Fruit fly (Drosophila melanogaster): ENCODE results near the gene Clp.

The Clp gene

DNA sequence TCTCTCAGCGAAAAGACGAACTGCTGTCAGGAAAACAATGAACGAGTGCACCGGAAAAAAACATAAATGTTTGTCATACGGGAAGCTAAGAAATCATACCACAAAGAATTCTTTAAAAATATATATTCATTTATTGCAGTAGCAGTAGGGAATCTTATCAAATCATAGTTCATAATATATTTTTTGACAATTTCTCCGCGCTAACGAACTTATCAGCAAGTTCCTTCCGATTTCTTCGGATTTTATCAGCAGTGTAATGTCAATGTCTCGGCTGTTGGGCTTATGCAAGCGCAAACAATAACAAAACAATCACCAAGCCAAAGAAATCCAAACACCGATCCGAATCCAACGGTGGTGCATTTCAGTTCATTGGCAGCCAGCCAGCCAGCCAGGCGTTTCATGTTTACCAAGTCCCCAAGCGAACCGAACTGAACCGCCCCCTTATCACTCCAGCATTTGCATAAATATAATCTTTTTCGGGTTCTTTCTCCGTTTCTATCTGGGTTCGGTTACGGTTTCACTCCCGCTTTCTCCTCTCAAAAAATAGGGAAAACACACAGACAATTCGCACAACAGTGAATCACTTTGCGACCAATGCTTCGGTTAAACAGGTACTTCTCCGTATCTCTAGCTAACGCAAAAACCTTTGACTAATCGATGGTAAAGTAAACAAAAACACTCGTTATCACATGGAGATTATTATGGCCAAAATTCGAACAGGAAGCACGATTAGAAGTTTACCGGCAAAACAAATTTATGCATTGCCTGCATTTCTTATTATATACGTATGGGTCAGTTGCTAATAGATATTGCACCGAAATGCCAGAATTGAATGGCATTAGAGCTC is 8.0 kb downstream of the Clp start (continued):
- no peak for TF ChIP-seq CG10565 (GFP tag; optimal IDR thresholded peaks at IDR 0.05)
- TF ChIP-seq emc (GFP tag; optimal IDR thresholded peaks at IDR 0.05): no peak
- no peak for TF ChIP-seq hth (optimal IDR thresholded peaks at IDR 0.05)
- TF ChIP-seq nerfin-2 (GFP tag; IDR thresholded peaks at IDR 0.05; ENCODE audit: partially characterized antibody): no peak
- TF ChIP-seq Atf-2 (GFP tag; optimal IDR thresholded peaks at IDR 0.05): peak; percentile 47
- TF ChIP-seq CG14860 (GFP tag; IDR thresholded peaks at IDR 0.05; ENCODE audit: partially characterized antibody): no peak
- no peak for TF ChIP-seq onecut (GFP tag; IDR thresholded peaks at IDR 0.05)
- TF ChIP-seq Elba2 (GFP tag; optimal IDR thresholded peaks at IDR 0.05): no peak
- TF ChIP-seq CG3847 (GFP tag; IDR thresholded peaks at IDR 0.05): no peak
- no peak for TF ChIP-seq CG8281 (tag; optimal IDR thresholded peaks at IDR 0.05)
- TF ChIP-seq Opbp (GFP tag; IDR thresholded peaks at IDR 0.05; ENCODE audit: partially characterized antibody): no peak
- no peak for TF ChIP-seq CG7372 (GFP tag; IDR thresholded peaks at IDR 0.05)
- TF ChIP-seq CG4282 (GFP tag; optimal IDR thresholded peaks at IDR 0.05): no peak
- TF ChIP-seq CG8944 (GFP tag; optimal IDR thresholded peaks at IDR 0.05): no peak
- TF ChIP-seq Xbp1 (GFP tag; optimal IDR thresholded peaks at IDR 0.05): peak; percentile 60
- TF ChIP-seq CG6683 (GFP tag; optimal IDR thresholded peaks at IDR 0.05): no peak
- no peak for TF ChIP-seq CG2120 (GFP tag; optimal IDR thresholded peaks at IDR 0.05)
- no peak for TF ChIP-seq Sry-β (GFP tag; optimal IDR thresholded peaks at IDR 0.05)
- TF ChIP-seq chn (GFP tag; optimal IDR thresholded peaks at IDR 0.05): no peak
- TF ChIP-seq Hr51 (GFP tag; optimal IDR thresholded peaks at IDR 0.05): no peak
- no peak for TF ChIP-seq eyg (GFP tag; optimal IDR thresholded peaks at IDR 0.05)
- TF ChIP-seq fru (optimal IDR thresholded peaks at IDR 0.05): no peak
- 0 out of 2 replicates have a peak, but pooled peaks have one; percentile 23 for TF ChIP-seq Awh (GFP tag; IDR thresholded peaks at IDR 0.05)
- TF ChIP-seq CG10209 (GFP tag; optimal IDR thresholded peaks at IDR 0.05): peak; percentile 33
- TF ChIP-seq salm (tag; optimal IDR thresholded peaks at IDR 0.05): peak; percentile 44
- TF ChIP-seq CG15479 (GFP tag; optimal IDR thresholded peaks at IDR 0.05): peak; percentile 42
- TF ChIP-seq pzg (GFP tag; optimal IDR thresholded peaks at IDR 0.05): no peak
- peak; percentile 48 for TF ChIP-seq fd64A (GFP tag; optimal IDR thresholded peaks at IDR 0.05)
- 0 out of 3 replicates have a peak, but pooled peaks have one; percentile 11 for TF ChIP-seq so (GFP tag; IDR thresholded peaks at IDR 0.05)
- peak; percentile 54 for TF ChIP-seq Asciz (GFP tag; optimal IDR thresholded peaks at IDR 0.05)
- TF ChIP-seq CG6254 (GFP tag; optimal IDR thresholded peaks at IDR 0.05): no peak
- no peak for TF ChIP-seq klu (GFP tag; IDR thresholded peaks at IDR 0.05)
- TF ChIP-seq Sox100B (GFP tag; optimal IDR thresholded peaks at IDR 0.05): peak; percentile 65
- TF ChIP-seq CG13624 (GFP tag; optimal IDR thresholded peaks at IDR 0.05): no peak
- no peak for TF ChIP-seq ems (GFP tag; optimal IDR thresholded peaks at IDR 0.05)
- no peak for TF ChIP-seq Drgx (GFP tag; IDR thresholded peaks at IDR 0.05)
- TF ChIP-seq CoRest (tag; optimal IDR thresholded peaks at IDR 0.05): peak; percentile 29
- peak in 1 of 2 experiments; percentile 60 for TF ChIP-seq bsh (GFP tag; optimal IDR thresholded peaks at IDR 0.05)
- no peak for TF ChIP-seq sob (GFP tag; IDR thresholded peaks at IDR 0.05)
- no peak for TF ChIP-seq fd102C (GFP tag; optimal IDR thresholded peaks at IDR 0.05)
- TF ChIP-seq maf-S (GFP tag; optimal IDR thresholded peaks at IDR 0.05): no peak
- no peak for TF ChIP-seq CTCF (GFP tag; optimal IDR thresholded peaks at IDR 0.05)
- no peak for TF ChIP-seq wor (GFP tag; IDR thresholded peaks at IDR 0.05)
- TF ChIP-seq zfh1 (GFP tag; IDR thresholded peaks at IDR 0.05): peak; percentile 13; the same call in 1 of the 3 replicates
- peak in 1 of 2 experiments; percentile 30 for TF ChIP-seq Eip74EF (GFP tag; optimal IDR thresholded peaks at IDR 0.05)
- TF ChIP-seq bowl (GFP tag; IDR thresholded peaks at IDR 0.05): no peak
- TF ChIP-seq ash1 (GFP tag; optimal IDR thresholded peaks at IDR 0.05): no peak
- no peak for TF ChIP-seq D19B (GFP tag; optimal IDR thresholded peaks at IDR 0.05)
- no peak for TF ChIP-seq kay (GFP tag; optimal IDR thresholded peaks at IDR 0.05)
- peak; percentile 29 for TF ChIP-seq CG9437 (GFP tag; optimal IDR thresholded peaks at IDR 0.05)
